Worm (Caenorhabditis elegans) whole organism, L4/young adult: Measurements from ENCODE around the gene rhgf-2.

Source experiments
- W03F9.2 ChIP-seq: fragments of 150-350 bp; optimal IDR thresholded peaks from 2 replicates; lab custom pipeline; 2014; ENCODE audit warnings: missing biosample characterization, missing genetic modification characterization
- him-1 ChIP-seq: sonication (generic microtip); optimal IDR thresholded peaks from 2 replicates; lab custom pipeline; 2016; ENCODE audit warnings: missing genotype, missing genetic modification reagents, missing genetic modification characterization, missing compliant biosample characterization

DNA sequence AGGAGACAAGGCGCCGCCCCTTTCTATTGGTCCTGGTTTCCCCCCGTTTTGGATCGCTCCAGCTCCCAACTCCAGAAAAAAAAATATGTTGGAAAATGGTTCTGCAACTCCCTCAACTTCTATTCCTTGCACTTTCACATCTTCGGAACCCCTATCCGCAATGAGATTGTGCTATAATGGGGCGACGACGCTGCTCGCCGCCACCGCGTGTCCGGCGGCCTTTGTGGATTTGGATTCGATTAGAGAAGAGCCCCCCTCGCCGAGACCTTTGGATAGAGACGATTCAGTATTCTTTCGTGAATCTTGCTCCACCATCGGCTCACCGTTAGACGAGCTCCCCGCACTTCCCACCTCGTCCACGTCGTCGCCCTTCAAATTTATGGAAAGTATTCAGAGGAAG lies 6.6 kb downstream of the rhgf-2 start:
- TF ChIP-seq W03F9.2 (tag; lab: Kevin White, UChicago), result no peak
- no peak for TF ChIP-seq him-1 (tag; lab: Kevin White, UChicago)
